Worm (Caenorhabditis elegans) whole organism, L4/young adult: Measurements from ENCODE around the gene gtf-2H1.

Experiments
- W03F9.2 ChIP-seq: fragments of 150-350 bp; optimal IDR thresholded peaks from 2 replicates; lab custom pipeline; 2014; ENCODE audit warnings: missing biosample characterization, missing genetic modification characterization
- dao-5 ChIP-seq: sonication (generic microtip); optimal IDR thresholded peaks from 2 replicates; lab custom pipeline; 2016; ENCODE audit warnings: missing genotype, missing genetic modification characterization, moderate library complexity, missing compliant biosample characterization

- TF ChIP-seq W03F9.2, result peak; percentile 80
- no peak for TF ChIP-seq dao-5 (tag; lab: Kevin White, UChicago)
Measured at ce11 chrIV:192046-192445, 39.5 kb downstream of the gtf-2H1 start, which contains the start of gene Y38C1AA.12.
